Worm (Caenorhabditis elegans): Measurements from ENCODE around the gene fbxb-30.
"Not testable (repeated sequence)": the region's sequence is repeated elsewhere in the genome, so short reads cannot be mapped to it uniquely, and the experiment has no call there.

DNA sequence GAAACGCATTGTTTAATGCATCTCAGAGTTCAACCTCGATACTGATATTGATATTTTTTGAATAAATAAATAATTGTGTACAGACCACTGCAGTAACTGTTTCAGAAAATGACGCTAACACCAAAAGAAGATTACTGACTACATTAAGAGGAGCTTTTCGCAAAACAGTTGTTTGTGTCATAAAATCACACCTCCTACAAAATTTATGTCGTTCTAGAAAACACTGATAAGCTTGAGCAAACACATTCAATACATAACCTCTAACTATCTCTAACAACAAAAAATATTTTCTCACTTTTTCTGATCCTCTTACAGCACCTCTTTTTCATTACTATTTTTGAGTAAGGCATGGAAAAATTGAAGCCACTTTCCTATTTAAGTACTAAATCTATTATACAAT, 46.6 kb downstream of the fbxb-30 start, which contains the start of gene fbxc-7:
- not testable (repeated sequence) for TF ChIP-seq mep-1 (tag; optimal IDR thresholded peaks at IDR 0.05); ces-1 (GFP tag; optimal IDR thresholded peaks at IDR 0.05); cnd-1 (tag; optimal IDR thresholded peaks at IDR 0.05)

All from whole organism, mixed stage, embryonic.